Fruit fly (Drosophila melanogaster) whole organism, embryonic: ENCODE results near the gene CG15922.

Experiments
- Abd-B ChIP-seq: fragments of 200-800 bp; sonication (Bioruptor generic); optimal IDR thresholded peaks from 2 replicates; lab custom pipeline; 2018; ENCODE audit warnings: missing biosample characterization, mild to moderate bottlenecking, missing genetic modification characterization, moderate library complexity
- Antp ChIP-seq: fragments of 200-800 bp; sonication (Bioruptor generic); optimal IDR thresholded peaks from 3 replicates; lab custom pipeline; 2016; ENCODE audit warnings: missing biosample characterization, missing genetic modification characterization
- Asciz ChIP-seq: fragments of 200-800 bp; sonication (Bioruptor generic); optimal IDR thresholded peaks from 2 replicates; lab custom pipeline; 2017; ENCODE audit warnings: missing biosample characterization, mild to moderate bottlenecking, missing genetic modification characterization, missing genetic modification reagents
- Blimp-1 ChIP-seq: fragments of 200-800 bp; sonication (Bioruptor generic); optimal IDR thresholded peaks from 3 replicates; lab custom pipeline; 2018; ENCODE audit warnings: missing biosample characterization, missing genetic modification characterization, mild to moderate bottlenecking, moderate library complexity, missing genetic modification reagents
- C15 ChIP-seq: fragments of 200-800 bp; sonication (Bioruptor generic); IDR thresholded peaks from 3 replicates; pipeline ENCODE4 v1.3.6; 2022; ENCODE audit warnings: missing biosample characterization, missing genetic modification characterization
- CG12071 ChIP-seq: fragments of 200-800 bp; sonication (Bioruptor generic); optimal IDR thresholded peaks from 3 replicates; lab custom pipeline; 2018; ENCODE audit warnings: missing biosample characterization, mild to moderate bottlenecking, missing genetic modification characterization
- CG15696 ChIP-seq: fragments of 200-800 bp; sonication (Bioruptor generic); optimal IDR thresholded peaks from 2 replicates; lab custom pipeline; 2019; ENCODE audit warnings: missing biosample characterization, mild to moderate bottlenecking, missing genetic modification characterization, moderate library complexity
- CG17186 ChIP-seq: fragments of 200-800 bp; sonication (Bioruptor generic); optimal IDR thresholded peaks from 3 replicates; lab custom pipeline; 2017; ENCODE audit warnings: missing biosample characterization, missing genetic modification reagents, missing genetic modification characterization
- CG30403 ChIP-seq: fragments of 200-800 bp; sonication (Bioruptor generic); optimal IDR thresholded peaks from 3 replicates; lab custom pipeline; 2016; ENCODE audit warnings: missing biosample characterization, missing genetic modification characterization
- CG3407 ChIP-seq: fragments of 200-800 bp; sonication (Bioruptor generic); optimal IDR thresholded peaks from 2 replicates; lab custom pipeline; 2018; ENCODE audit warnings: missing biosample characterization, mild to moderate bottlenecking, missing genetic modification characterization
- CG34224 ChIP-seq: fragments of 200-800 bp; sonication (Bioruptor generic); IDR thresholded peaks from 3 replicates; pipeline ENCODE4 v1.3.6; 2022; ENCODE audit warnings: missing biosample characterization, missing genetic modification characterization; ENCODE audit not compliant: partially characterized antibody
- CG42726 ChIP-seq: fragments of 200-800 bp; sonication (Bioruptor generic); IDR thresholded peaks from 2 replicates; pipeline ENCODE4 v1.3.6; 2022; ENCODE audit warnings: missing biosample characterization, missing genetic modification characterization; ENCODE audit not compliant: partially characterized antibody
- CG4282 ChIP-seq: fragments of 200-800 bp; sonication (Bioruptor generic); optimal IDR thresholded peaks from 2 replicates; lab custom pipeline; 2016; ENCODE audit warnings: missing biosample characterization, missing genetic modification characterization
- CG4360 ChIP-seq: fragments of 200-800 bp; sonication (Bioruptor generic); IDR thresholded peaks from 2 replicates; pipeline ENCODE4 v1.3.6; 2022; ENCODE audit warnings: missing biosample characterization, missing genetic modification characterization
- CG4424 ChIP-seq: fragments of 200-800 bp; sonication (Bioruptor generic); optimal IDR thresholded peaks from 3 replicates; lab custom pipeline; 2016; ENCODE audit warnings: missing biosample characterization, missing genetic modification characterization
- CG4707 ChIP-seq: fragments of 200-800 bp; sonication (Bioruptor generic); optimal IDR thresholded peaks from 2 replicates; lab custom pipeline; 2018; ENCODE audit warnings: missing biosample characterization, mild to moderate bottlenecking, missing genetic modification characterization, moderate library complexity
- CG7357 ChIP-seq: fragments of 200-800 bp; sonication (Bioruptor generic); IDR thresholded peaks from 3 replicates; pipeline ENCODE4 v1.3.6; 2022; ENCODE audit warnings: missing biosample characterization, missing genetic modification characterization
- CG8478 ChIP-seq: fragments of >200 bp; optimal IDR thresholded peaks from 2 replicates; lab custom pipeline; 2018
- CG9437 ChIP-seq: fragments of 200-800 bp; sonication (Bioruptor generic); optimal IDR thresholded peaks from 2 replicates; lab custom pipeline; 2018; ENCODE audit warnings: missing biosample characterization, mild to moderate bottlenecking, missing genetic modification characterization
- CG9932 ChIP-seq: fragments of 200-800 bp; sonication (Bioruptor generic); IDR thresholded peaks from 2 replicates; pipeline ENCODE4 v1.3.6; 2022; ENCODE audit warnings: missing biosample characterization, missing genetic modification characterization
- Doc3 ChIP-seq: fragments of 200-800 bp; sonication (Bioruptor generic); IDR thresholded peaks from 3 replicates; pipeline ENCODE4 v1.3.6; 2022; ENCODE audit warnings: missing biosample characterization, missing genetic modification characterization; ENCODE audit not compliant: partially characterized antibody
- Gsc ChIP-seq: fragments of 200-800 bp; sonication (Bioruptor generic); IDR thresholded peaks from 2 replicates; pipeline ENCODE4 v1.3.6; 2022; ENCODE audit warnings: missing biosample characterization, missing genetic modification characterization
- HLH54F ChIP-seq: fragments of 200-800 bp; sonication (Bioruptor generic); optimal IDR thresholded peaks from 3 replicates; lab custom pipeline; 2016; ENCODE audit warnings: missing biosample characterization, missing genetic modification characterization
- Hey ChIP-seq: fragments of 200-800 bp; sonication (Bioruptor generic); optimal IDR thresholded peaks from 3 replicates; lab custom pipeline; 2018; ENCODE audit warnings: missing biosample characterization, mild to moderate bottlenecking, missing genetic modification characterization
- HmgZ ChIP-seq: fragments of 200-800 bp; sonication (Bioruptor generic); optimal IDR thresholded peaks from 2 replicates; lab custom pipeline; 2018; ENCODE audit warnings: missing biosample characterization, mild to moderate bottlenecking, missing genetic modification characterization
- Jarid2 ChIP-seq: fragments of 200-800 bp; sonication (Bioruptor generic); optimal IDR thresholded peaks from 3 replicates; lab custom pipeline; 2017; ENCODE audit warnings: mild to moderate bottlenecking, missing biosample characterization, missing genetic modification reagents, missing genetic modification characterization
- Lpt ChIP-seq: fragments of >200 bp; optimal IDR thresholded peaks from 2 replicates; lab custom pipeline; 2018; ENCODE audit warnings: missing biosample characterization, missing genetic modification characterization
- Med ChIP-seq: fragments of 200-800 bp; sonication (Bioruptor generic); peaks from one replicate; lab custom pipeline; 2016; ENCODE audit warnings: missing biosample characterization, missing genetic modification characterization, mild to moderate bottlenecking, inconsistent platforms, moderate library complexity
- NC2β ChIP-seq: fragments of 200-800 bp; sonication (Bioruptor generic); optimal IDR thresholded peaks from 2 replicates; lab custom pipeline; 2016; ENCODE audit warnings: missing biosample characterization, missing genetic modification characterization
- Nf-YA ChIP-seq: fragments of 200-800 bp; sonication (Bioruptor generic); IDR thresholded peaks from 2 replicates; pipeline ENCODE4 v1.3.6; 2022; ENCODE audit warnings: missing biosample characterization, missing genetic modification characterization
- NfI ChIP-seq: fragments of 200-800 bp; sonication (Bioruptor generic); optimal IDR thresholded peaks from 3 replicates; lab custom pipeline; 2018; ENCODE audit warnings: missing biosample characterization, mild to moderate bottlenecking, missing genetic modification characterization, moderate library complexity
- Opbp ChIP-seq: fragments of 200-800 bp; sonication (Bioruptor generic); IDR thresholded peaks from 3 replicates; pipeline ENCODE4 v1.3.6; 2022; ENCODE audit warnings: missing biosample characterization, missing genetic modification characterization; ENCODE audit not compliant: partially characterized antibody
- Pdp1 ChIP-seq, 2 experiments: fragments of 200-800 bp; sonication (Bioruptor generic); optimal IDR thresholded peaks; 3 replicates each; lab custom pipeline; 2016; ENCODE audit warnings: missing biosample characterization in 2 of 2, missing genetic modification characterization in 2 of 2, mild to moderate bottlenecking in 1 of 2, moderate library complexity in 1 of 2
- al ChIP-seq: fragments of 200-800 bp; sonication (Bioruptor generic); IDR thresholded peaks from 2 replicates; pipeline ENCODE4 v1.3.6; 2022; ENCODE audit warnings: missing biosample characterization, missing genetic modification characterization
- disco-r ChIP-seq: fragments of 200-800 bp; sonication (Bioruptor generic); optimal IDR thresholded peaks from 2 replicates; lab custom pipeline; 2016; ENCODE audit warnings: missing biosample characterization, missing genetic modification characterization
- fu2 ChIP-seq: fragments of 200-800 bp; sonication (Bioruptor generic); optimal IDR thresholded peaks from 2 replicates; lab custom pipeline; 2016; ENCODE audit warnings: missing biosample characterization, missing genetic modification characterization
- gcm ChIP-seq: fragments of 200-800 bp; sonication (Bioruptor generic); optimal IDR thresholded peaks from 2 replicates; lab custom pipeline; 2019; ENCODE audit warnings: missing biosample characterization, mild to moderate bottlenecking, missing genetic modification characterization, moderate library complexity
- lbe ChIP-seq: fragments of 200-800 bp; sonication (Bioruptor generic); optimal IDR thresholded peaks from 2 replicates; lab custom pipeline; 2016; ENCODE audit warnings: missing biosample characterization, mild to moderate bottlenecking, missing genetic modification characterization
- mld ChIP-seq: fragments of 200-800 bp; sonication (Bioruptor generic); IDR thresholded peaks from 3 replicates; pipeline ENCODE4 v1.3.6; 2022; ENCODE audit warnings: missing biosample characterization, missing genetic modification characterization; ENCODE audit not compliant: partially characterized antibody
- ranshi ChIP-seq: fragments of 200-800 bp; sonication (Bioruptor generic); IDR thresholded peaks from 2 replicates; pipeline ENCODE4 v1.3.6; 2022; ENCODE audit warnings: missing biosample characterization, missing genetic modification characterization
- rib ChIP-seq: fragments of 200-800 bp; sonication (Bioruptor generic); IDR thresholded peaks from 2 replicates; pipeline ENCODE4 v1.3.6; 2022; ENCODE audit warnings: missing biosample characterization, missing genetic modification characterization
- slbo ChIP-seq: fragments of 200-800 bp; sonication (Bioruptor generic); IDR thresholded peaks from 2 replicates; pipeline ENCODE4 v1.3.6; 2022; ENCODE audit warnings: missing biosample characterization, missing genetic modification characterization
- sob ChIP-seq: fragments of 200-800 bp; sonication (Bioruptor generic); IDR thresholded peaks from 2 replicates; pipeline ENCODE4 v1.3.6; 2022; ENCODE audit warnings: missing biosample characterization, missing genetic modification characterization
- sqz ChIP-seq: fragments of 200-800 bp; sonication (Bioruptor generic); optimal IDR thresholded peaks from 3 replicates; lab custom pipeline; 2018; ENCODE audit warnings: missing biosample characterization, mild to moderate bottlenecking, missing genetic modification characterization
- stc ChIP-seq: fragments of 200-800 bp; sonication (Bioruptor generic); IDR thresholded peaks from 2 replicates; pipeline ENCODE4 v1.3.6; 2022; ENCODE audit warnings: missing biosample characterization, missing genetic modification characterization
- unc-4 ChIP-seq: fragments of 200-800 bp; sonication (Bioruptor generic); IDR thresholded peaks from 2 replicates; pipeline ENCODE4 v1.3.6; 2022; ENCODE audit warnings: missing biosample characterization, missing genetic modification characterization; ENCODE audit not compliant: partially characterized antibody
- vfl ChIP-seq: fragments of 200-800 bp; sonication (Bioruptor generic); optimal IDR thresholded peaks from 2 replicates; lab custom pipeline; 2016; ENCODE audit warnings: missing biosample characterization, missing genetic modification characterization
- zfh1 ChIP-seq: fragments of 200-800 bp; sonication (Bioruptor generic); IDR thresholded peaks from 3 replicates; pipeline ENCODE4 v1.3.6; 2022; ENCODE audit warnings: missing biosample characterization, missing genetic modification characterization

CG15922 gene

DNA sequence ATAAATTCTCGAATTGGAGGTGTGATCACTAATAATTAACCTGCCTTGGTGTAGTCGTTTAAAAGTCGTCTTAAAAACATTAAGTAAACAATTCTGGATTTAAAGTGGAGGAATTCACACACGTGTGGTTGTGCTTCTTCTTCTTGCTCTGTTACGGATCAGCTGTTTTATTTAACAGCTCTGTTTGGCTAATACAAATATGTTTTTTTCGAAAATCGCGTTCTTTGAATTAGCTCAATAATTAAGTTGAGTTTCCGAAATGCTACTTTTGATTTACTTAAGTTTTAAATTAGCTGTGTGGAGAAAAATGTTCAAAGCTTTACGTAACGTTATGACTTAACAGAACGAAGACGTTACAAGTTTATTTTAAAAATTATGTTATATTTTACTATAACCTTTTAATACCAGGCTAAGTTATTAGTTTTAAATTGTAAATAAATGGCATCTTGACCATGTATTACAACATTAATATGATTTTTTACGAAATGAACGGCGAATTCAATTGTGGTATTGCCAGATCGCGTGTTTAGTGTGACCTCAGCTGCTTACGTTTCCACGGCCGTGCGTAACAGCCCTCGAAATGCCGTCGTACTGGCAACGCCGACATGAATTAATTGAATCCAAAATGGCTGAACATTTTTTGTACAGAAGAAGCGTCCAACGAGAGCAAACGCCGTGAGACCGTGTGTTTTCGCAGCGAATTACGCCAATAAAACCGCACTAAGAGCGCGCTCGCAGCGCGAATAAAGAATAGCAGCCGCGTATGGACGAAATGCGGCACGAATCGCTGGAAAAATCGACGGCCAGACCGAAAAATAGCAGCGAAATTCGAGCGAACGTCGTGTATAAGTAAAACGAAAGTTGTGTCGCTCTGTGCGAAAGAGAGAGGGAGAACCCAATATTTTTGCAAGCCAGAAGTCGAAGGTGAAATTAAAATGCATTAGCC is 32.7 kb upstream of the CG15922 start, which contains the start of the genes Pus1 and bon (continued):
- TF ChIP-seq Abd-B (GFP tag; lab: Kevin White, UChicago), result no peak
- TF ChIP-seq Gsc (GFP tag; lab: Robert Waterston, UW), result no peak
- peak; percentile 51 for TF ChIP-seq Blimp-1 (GFP tag; lab: Kevin White, UChicago)
- no peak for TF ChIP-seq CG7357 (GFP tag; lab: Robert Waterston, UW)
- TF ChIP-seq CG30403 (GFP tag; lab: Kevin White, UChicago), result peak; percentile 25
- TF ChIP-seq CG12071 (GFP tag; lab: Kevin White, UChicago), result no peak
- TF ChIP-seq C15 (GFP tag; lab: Robert Waterston, UW), result no peak
- peak; percentile 37; the same call in 1 of the 3 replicates for TF ChIP-seq zfh1
- TF ChIP-seq sob (GFP tag; lab: Robert Waterston, UW), result peak; percentile 22; the same call in 1 of the 2 replicates
- TF ChIP-seq Pdp1 (GFP tag; optimal IDR thresholded peaks at IDR 0.05; lab: Kevin White, UChicago), result peak in 1 of 2 experiments; percentile 87
- peak; percentile 49 for TF ChIP-seq Antp
- TF ChIP-seq NC2β, result peak; percentile 46
- TF ChIP-seq CG9932 (GFP tag; lab: Robert Waterston, UW), result peak; percentile 54
- TF ChIP-seq HLH54F (GFP tag; lab: Kevin White, UChicago), result peak; percentile 30
- TF ChIP-seq sqz (GFP tag; lab: Kevin White, UChicago), result peak; percentile 76
- TF ChIP-seq CG42726 (GFP tag; lab: Robert Waterston, UW), result no peak
- TF ChIP-seq Nf-YA (GFP tag; lab: Robert Waterston, UW), result 0 out of 2 replicates have a peak, but pooled peaks have one; percentile 8
- no peak for TF ChIP-seq disco-r (GFP tag; lab: Kevin White, UChicago)
- no peak for TF ChIP-seq lbe (GFP tag; lab: Kevin White, UChicago)
- no peak for TF ChIP-seq CG4707 (GFP tag; lab: Kevin White, UChicago)
- TF ChIP-seq ranshi, result no peak
- TF ChIP-seq Med (GFP tag; lab: Kevin White, UChicago), result peak; percentile 87
- TF ChIP-seq CG3407, result no peak
- TF ChIP-seq Hey, result no peak
- TF ChIP-seq fu2, result peak; percentile 25
- TF ChIP-seq CG4360 (GFP tag; lab: Robert Waterston, UW), result no peak
- no peak for TF ChIP-seq stc (GFP tag; lab: Robert Waterston, UW)
- TF ChIP-seq CG9437, result peak; percentile 100
- peak; percentile 29 for TF ChIP-seq HmgZ
- no peak for TF ChIP-seq CG15696 (tag; lab: Kevin White, UChicago)
- TF ChIP-seq vfl (GFP tag; lab: Kevin White, UChicago), result no peak
- peak; percentile 30 for TF ChIP-seq gcm (GFP tag; lab: Kevin White, UChicago)
- peak; percentile 20; the same call in 1 of the 3 replicates for TF ChIP-seq CG34224 (GFP tag; lab: Robert Waterston, UW)
- TF ChIP-seq Jarid2, result peak; percentile 49
- TF ChIP-seq CG4424 (GFP tag; lab: Kevin White, UChicago), result no peak
- TF ChIP-seq mld (GFP tag; lab: Robert Waterston, UW), result no peak
- TF ChIP-seq rib (GFP tag; lab: Robert Waterston, UW), result peak; percentile 48; the same call in 1 of the 2 replicates
- peak; percentile 52; the same call in 1 of the 2 replicates for TF ChIP-seq slbo (GFP tag; lab: Robert Waterston, UW)
- TF ChIP-seq CG4282, result no peak
- TF ChIP-seq unc-4, result no peak
- peak; percentile 65 for TF ChIP-seq CG8478 (lab: Kevin White, UChicago)
- TF ChIP-seq Asciz, result no peak
- no peak for TF ChIP-seq Lpt (GFP tag; lab: Kevin White, UChicago)
- peak; percentile 12 for TF ChIP-seq NfI
- TF ChIP-seq CG17186 (GFP tag; lab: Kevin White, UChicago), result peak; percentile 64
- TF ChIP-seq Doc3 (GFP tag; lab: Robert Waterston, UW), result no peak
- TF ChIP-seq al, result no peak
- 0 out of 3 replicates have a peak, but pooled peaks have one; percentile 30 for TF ChIP-seq Opbp (GFP tag; lab: Robert Waterston, UW)
